Fruit fly (Drosophila melanogaster): ENCODE results near the gene CG18787.

dm6 chr2L:12013243-12013642 is 14.1 kb upstream of the CG18787 start:
- peak; percentile 0 for TF ChIP-seq Pif1B (GFP tag; optimal IDR thresholded peaks at IDR 0.05)
- TF ChIP-seq gl (tag; optimal IDR thresholded peaks at IDR 0.05), result no peak
- TF ChIP-seq CG13204 (GFP tag; optimal IDR thresholded peaks at IDR 0.05), result no peak
- TF ChIP-seq CG8301 (tag; optimal IDR thresholded peaks at IDR 0.05), result no peak

Measured in whole organism, pupa.